Worm (Caenorhabditis elegans) whole organism, L3 larva: ENCODE measurements around the gene R02D5.10.

ENCODE experiments used
- ZK546.5 ChIP-seq: sonication (generic microtip); optimal IDR thresholded peaks from 2 replicates; lab custom pipeline; 2017; ENCODE audit warnings: missing biosample characterization, missing genetic modification characterization
- aly-2 ChIP-seq: fragments of 150-350 bp; optimal IDR thresholded peaks from 2 replicates; lab custom pipeline; 2014; ENCODE audit warnings: missing biosample characterization, missing genetic modification characterization
- ceh-16 ChIP-seq: sonication (generic microtip); optimal IDR thresholded peaks from 2 replicates; lab custom pipeline; 2017; ENCODE audit warnings: missing biosample characterization, missing genetic modification characterization
- ceh-28 ChIP-seq: fragments of 150-350 bp; optimal IDR thresholded peaks from 2 replicates; lab custom pipeline; 2014; ENCODE audit warnings: missing biosample characterization, missing genetic modification reagents, missing genetic modification characterization
- ceh-9 ChIP-seq: sonication (generic microtip); optimal IDR thresholded peaks from 2 replicates; lab custom pipeline; 2018; ENCODE audit warnings: missing biosample characterization, missing genetic modification characterization
- daf-12 ChIP-seq: fragments of 150-350 bp; optimal IDR thresholded peaks from 2 replicates; lab custom pipeline; 2014; ENCODE audit warnings: missing biosample characterization, missing genetic modification reagents, missing genetic modification characterization
- egl-5 ChIP-seq: fragments of 150-350 bp; optimal IDR thresholded peaks from 2 replicates; lab custom pipeline; 2017; ENCODE audit warnings: missing biosample characterization, missing genetic modification reagents, missing genetic modification characterization, inconsistent platforms
- elt-1 ChIP-seq: fragments of 150-350 bp; optimal IDR thresholded peaks from 2 replicates; lab custom pipeline; 2014; ENCODE audit warnings: missing biosample characterization, missing genetic modification characterization
- fkh-10 ChIP-seq: sonication (generic microtip); optimal IDR thresholded peaks from 2 replicates; lab custom pipeline; 2017; ENCODE audit warnings: missing biosample characterization, missing genetic modification reagents, missing genetic modification characterization
- fkh-2 ChIP-seq: fragments of 150-350 bp; optimal IDR thresholded peaks from 2 replicates; lab custom pipeline; 2014; ENCODE audit warnings: missing biosample characterization, missing genetic modification reagents, missing genetic modification characterization
- fos-1 ChIP-seq: fragments of 150-350 bp; optimal IDR thresholded peaks from 2 replicates; lab custom pipeline; 2014; ENCODE audit warnings: missing biosample characterization, missing genetic modification characterization
- hmg-11 ChIP-seq: sonication (generic microtip); optimal IDR thresholded peaks from 2 replicates; lab custom pipeline; 2016; ENCODE audit warnings: missing genetic modification characterization, missing compliant biosample characterization
- jun-1 ChIP-seq: fragments of 150-350 bp; optimal IDR thresholded peaks from 2 replicates; lab custom pipeline; 2014; ENCODE audit warnings: missing biosample characterization, missing genetic modification reagents, missing genetic modification characterization
- lin-15B ChIP-seq: fragments of 150-350 bp; optimal IDR thresholded peaks from 2 replicates; lab custom pipeline; 2014; ENCODE audit warnings: missing biosample characterization, missing genetic modification characterization
- mdl-1 ChIP-seq: fragments of 150-350 bp; optimal IDR thresholded peaks from 2 replicates; lab custom pipeline; 2014; ENCODE audit warnings: missing biosample characterization, missing genetic modification characterization
- nfya-1 ChIP-seq: sonication (generic microtip); optimal IDR thresholded peaks from 2 replicates; lab custom pipeline; 2017; ENCODE audit warnings: missing genetic modification characterization, mild to moderate bottlenecking, missing compliant biosample characterization, antibody characterized with exemption, moderate library complexity; ENCODE audit not compliant: insufficient read depth
- nhr-11 ChIP-seq: fragments of 150-350 bp; optimal IDR thresholded peaks from 2 replicates; lab custom pipeline; 2014; ENCODE audit warnings: missing biosample characterization, missing genetic modification characterization
- nhr-12 ChIP-seq: fragments of 150-350 bp; optimal IDR thresholded peaks from 2 replicates; lab custom pipeline; 2014; ENCODE audit warnings: missing biosample characterization, missing genetic modification characterization
- nhr-23 ChIP-seq: fragments of 150-350 bp; optimal IDR thresholded peaks from 2 replicates; lab custom pipeline; 2014; ENCODE audit warnings: missing biosample characterization, missing genetic modification reagents, missing genetic modification characterization
- nhr-25 ChIP-seq: sonication (generic microtip); optimal IDR thresholded peaks from 2 replicates; lab custom pipeline; 2017; ENCODE audit warnings: missing biosample characterization, missing genetic modification characterization
- nhr-28 ChIP-seq: fragments of 150-350 bp; optimal IDR thresholded peaks from 2 replicates; lab custom pipeline; 2014; ENCODE audit warnings: missing biosample characterization, missing genetic modification characterization
- nhr-43 ChIP-seq: sonication (generic microtip); optimal IDR thresholded peaks from 2 replicates; lab custom pipeline; 2016; ENCODE audit warnings: mild to moderate bottlenecking, missing genetic modification characterization, missing compliant biosample characterization; ENCODE audit not compliant: poor library complexity, severe bottlenecking
- nhr-67 ChIP-seq: fragments of 150-350 bp; optimal IDR thresholded peaks from 2 replicates; lab custom pipeline; 2014; ENCODE audit warnings: missing biosample characterization, missing genetic modification characterization
- nhr-77 ChIP-seq: fragments of 150-350 bp; optimal IDR thresholded peaks from 2 replicates; lab custom pipeline; 2014; ENCODE audit warnings: missing biosample characterization, missing genetic modification characterization
- pqm-1 ChIP-seq: fragments of 150-350 bp; optimal IDR thresholded peaks from 2 replicates; lab custom pipeline; 2017; ENCODE audit warnings: missing biosample characterization, missing genetic modification characterization, inconsistent platforms
- skn-1 ChIP-seq: fragments of 150-350 bp; optimal IDR thresholded peaks from 2 replicates; lab custom pipeline; 2014; ENCODE audit warnings: missing biosample characterization, missing genetic modification characterization
- snpc-4 ChIP-seq: fragments of 150-350 bp; optimal IDR thresholded peaks from 2 replicates; lab custom pipeline; 2014; ENCODE audit warnings: missing biosample characterization, missing genetic modification characterization
- unc-39 ChIP-seq: sonication (generic microtip); optimal IDR thresholded peaks from 4 replicates; lab custom pipeline; 2017; ENCODE audit warnings: missing biosample characterization, missing genetic modification characterization
- unc-62 ChIP-seq: fragments of 150-350 bp; sonication (generic microtip); optimal IDR thresholded peaks from 4 replicates; lab custom pipeline; 2014; ENCODE audit warnings: missing biosample characterization, missing genetic modification reagents, missing genetic modification characterization
- zag-1 ChIP-seq: fragments of 150-350 bp; optimal IDR thresholded peaks from 2 replicates; lab custom pipeline; 2014; ENCODE audit warnings: missing biosample characterization, missing genetic modification characterization
- ztf-11 ChIP-seq: fragments of 150-350 bp; optimal IDR thresholded peaks from 2 replicates; lab custom pipeline; 2014; ENCODE audit warnings: missing biosample characterization, missing genetic modification characterization
- ztf-4 ChIP-seq: fragments of 150-350 bp; optimal IDR thresholded peaks from 2 replicates; lab custom pipeline; 2014; ENCODE audit warnings: missing biosample characterization, missing genetic modification characterization

Gene R02D5.10

DNA sequence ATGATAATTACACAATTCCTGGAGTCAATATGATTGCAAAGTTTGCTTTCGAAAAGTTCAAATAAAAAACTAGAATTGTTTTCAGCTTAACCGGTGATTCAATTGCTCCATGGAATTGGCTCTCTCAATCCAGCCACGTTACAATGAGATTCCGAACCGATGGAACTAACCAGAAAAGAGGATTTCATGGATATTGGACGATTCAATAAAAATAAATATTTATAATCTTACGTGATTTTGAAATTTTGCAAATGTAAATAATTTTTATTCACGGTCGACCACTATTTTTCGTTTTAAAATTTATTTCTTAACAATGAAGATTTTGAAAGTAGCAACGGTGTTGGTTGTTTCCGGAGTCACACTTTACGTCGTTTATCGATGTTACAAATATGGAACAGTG is at the start of gene R02D5.10:
R02D5.10 (plus strand) TSS at position 301 of the 400 bp plus-strand sequence.
- TF ChIP-seq ztf-4, result no peak
- no peak for TF ChIP-seq ZK546.5 (tag; lab: Kevin White, UChicago)
- TF ChIP-seq ceh-9, result no peak

DNA sequence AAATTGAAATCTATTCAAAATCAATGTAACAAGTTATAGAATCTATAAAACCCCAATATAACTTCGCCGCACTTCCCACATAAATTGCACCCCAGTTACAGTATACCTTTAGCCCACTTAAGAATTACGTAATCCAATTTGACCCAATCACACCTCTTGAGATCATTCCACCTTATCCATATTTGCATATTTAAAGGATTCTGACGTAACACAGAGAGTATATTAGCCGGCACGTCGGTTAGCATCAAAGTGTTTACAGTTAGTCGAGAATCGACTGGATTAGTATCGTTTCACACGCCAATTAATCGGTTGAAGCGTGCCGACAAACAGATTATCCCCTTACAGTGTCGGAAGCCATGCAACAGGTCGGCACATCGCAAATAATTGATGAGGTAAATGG is 48.5 kb upstream of the R02D5.10 start:
- TF ChIP-seq fos-1 (tag; lab: Kevin White, UChicago), result no peak
- no peak for TF ChIP-seq ceh-9
- no peak for TF ChIP-seq ztf-4
- TF ChIP-seq snpc-4 (tag; lab: Kevin White, UChicago), result no peak
- no peak for TF ChIP-seq nhr-12 (tag; lab: Kevin White, UChicago)
- TF ChIP-seq, all 47 proteins: peak for 0

DNA sequence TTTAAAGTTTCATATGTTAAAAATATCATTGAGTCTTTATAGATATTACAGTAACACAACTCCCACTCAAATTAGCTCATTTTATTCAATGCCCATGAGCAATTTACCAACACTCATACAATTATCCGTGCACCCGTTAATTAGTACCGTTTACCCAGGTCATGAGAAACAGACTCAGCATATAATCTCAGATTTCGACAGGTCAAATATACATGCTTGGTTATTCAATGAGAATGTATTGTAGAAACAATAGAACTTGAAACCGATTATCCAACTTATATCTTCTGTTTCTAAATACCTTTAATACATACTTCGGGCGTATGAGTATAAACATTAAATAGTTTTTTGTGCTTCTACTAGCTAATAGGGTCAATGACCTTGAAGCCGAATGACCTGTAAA is 45.9 kb upstream of the R02D5.10 start:
- TF ChIP-seq aly-2 (tag; lab: Kevin White, UChicago), result no peak
- no peak for TF ChIP-seq nhr-23 (tag; lab: Kevin White, UChicago)
- no peak for TF ChIP-seq egl-5 (tag; lab: Kevin White, UChicago)
- no peak for TF ChIP-seq skn-1 (tag; lab: Kevin White, UChicago)
- TF ChIP-seq lin-15B, result no peak
- no peak for TF ChIP-seq nhr-11 (tag; lab: Kevin White, UChicago)
- TF ChIP-seq snpc-4 (tag; lab: Kevin White, UChicago), result no peak
- no peak for TF ChIP-seq nhr-67 (tag; lab: Kevin White, UChicago)
- TF ChIP-seq unc-62 (GFP tag; lab: Kevin White, UChicago), result no peak
- no peak for TF ChIP-seq hmg-11 (tag; lab: Kevin White, UChicago)
- TF ChIP-seq ztf-11, result no peak
- TF ChIP-seq ceh-28, result no peak
- TF ChIP-seq nfya-1 (tag; lab: Kevin White, UChicago), result no peak
- no peak for TF ChIP-seq ceh-9
- TF ChIP-seq unc-39, result no peak
- no peak for TF ChIP-seq fkh-2
- no peak for TF ChIP-seq pqm-1 (tag; lab: Kevin White, UChicago)
- TF ChIP-seq nhr-28 (tag; lab: Kevin White, UChicago), result no peak
- TF ChIP-seq fos-1 (tag; lab: Kevin White, UChicago), result no peak
- no peak for TF ChIP-seq elt-1

DNA sequence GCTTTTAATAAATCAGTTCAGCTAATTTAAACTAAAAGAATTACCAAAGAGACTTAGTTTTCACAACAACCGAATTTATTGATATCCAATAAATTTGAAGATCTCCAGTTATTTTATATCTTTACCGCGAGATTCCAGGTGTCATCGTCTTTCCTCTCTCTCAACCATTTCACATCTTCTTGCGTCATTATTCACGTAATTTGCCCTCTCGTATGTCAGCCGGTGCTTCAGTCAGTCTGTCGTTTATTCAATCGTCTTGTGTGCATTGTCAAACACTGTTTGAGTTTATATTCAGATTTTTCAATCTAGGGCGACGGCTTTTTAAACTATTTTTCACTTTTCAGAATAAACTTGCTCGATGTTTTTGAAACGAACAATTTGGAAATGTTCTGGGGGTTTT is 44.7 kb upstream of the R02D5.10 start:
- TF ChIP-seq nhr-23 (tag; lab: Kevin White, UChicago) (no peak), pqm-1 (tag; lab: Kevin White, UChicago) (no peak), nhr-77 (no peak), snpc-4 (tag; lab: Kevin White, UChicago) (no peak), unc-62 (GFP tag; lab: Kevin White, UChicago) (no peak), mdl-1 (tag; lab: Kevin White, UChicago) (no peak), daf-12 (tag; lab: Kevin White, UChicago) (no peak), unc-39 (no peak), nhr-28 (tag; lab: Kevin White, UChicago) (no peak), jun-1 (tag; lab: Kevin White, UChicago) (no peak), ztf-11 (no peak), ztf-4 (no peak), ceh-16 (tag; lab: Kevin White, UChicago) (no peak), elt-1 (no peak)

- TF ChIP-seq daf-12 (tag; lab: Kevin White, UChicago) (no peak), nhr-23 (tag; lab: Kevin White, UChicago) (no peak), fkh-10 (GFP tag; lab: Kevin White, UChicago) (no peak), unc-39 (no peak), nhr-25 (tag; lab: Kevin White, UChicago) (peak; percentile 31), zag-1 (tag; lab: Kevin White, UChicago) (no peak)
Measured at ce11 chrV:14438099-14438739, 43.9 kb upstream of the R02D5.10 start.

DNA sequence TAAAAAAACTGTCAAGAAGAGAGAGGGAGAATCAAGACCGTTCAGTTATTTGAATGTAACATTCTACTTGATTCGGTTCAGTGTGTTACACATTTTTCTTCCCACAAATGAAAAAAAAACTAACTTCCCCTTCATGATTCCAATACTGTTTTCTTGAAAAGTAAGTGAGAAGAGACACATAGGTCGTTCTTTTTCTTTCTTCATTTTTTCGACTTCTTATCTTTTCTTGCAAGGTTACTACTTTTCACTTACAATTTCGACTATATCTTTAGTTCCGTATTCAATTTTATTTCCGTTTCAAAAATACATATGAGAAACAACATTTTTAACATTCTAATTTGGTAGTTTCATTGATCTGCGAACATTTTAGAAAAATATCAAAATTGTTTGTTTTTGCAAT is 42.9 kb upstream of the R02D5.10 start:
- peak; percentile 31 for TF ChIP-seq nhr-25 (tag; lab: Kevin White, UChicago)
- TF ChIP-seq nhr-43 (tag; lab: Kevin White, UChicago), result no peak
- no peak for TF ChIP-seq nhr-11 (tag; lab: Kevin White, UChicago)
- TF ChIP-seq, all 47 proteins: peak for 1
